Fruit fly (Drosophila melanogaster) whole organism, embryonic: ENCODE data around the gene CG45011.

Experiments
- ATbp ChIP-seq: fragments of 200-800 bp; sonication (Bioruptor generic); optimal IDR thresholded peaks from 2 replicates; lab custom pipeline; 2017; ENCODE audit warnings: missing biosample characterization, mild to moderate bottlenecking, missing genetic modification characterization, missing genetic modification reagents
- Ada2b ChIP-seq: fragments of 200-800 bp; sonication (Bioruptor generic); IDR thresholded peaks from 2 replicates; pipeline ENCODE4 v1.3.6; 2022; ENCODE audit warnings: missing biosample characterization, missing genetic modification characterization
- Bdp1 ChIP-seq: fragments of 200-800 bp; sonication (Bioruptor generic); optimal IDR thresholded peaks from 3 replicates; lab custom pipeline; 2016; ENCODE audit warnings: missing biosample characterization, missing genetic modification characterization
- CG10267 ChIP-seq: fragments of 200-800 bp; sonication (Bioruptor generic); optimal IDR thresholded peaks from 2 replicates; lab custom pipeline; 2018; ENCODE audit warnings: missing biosample characterization, mild to moderate bottlenecking, missing genetic modification characterization, moderate library complexity
- CG10274 ChIP-seq: fragments of 200-800 bp; sonication (Bioruptor generic); optimal IDR thresholded peaks from 3 replicates; lab custom pipeline; 2017; ENCODE audit warnings: missing biosample characterization, mild to moderate bottlenecking, missing genetic modification characterization
- CG11085 ChIP-seq: fragments of 200-800 bp; sonication (Bioruptor generic); IDR thresholded peaks from 2 replicates; pipeline ENCODE4 v1.3.6; 2022; ENCODE audit warnings: missing biosample characterization, missing genetic modification characterization
- CG11723 ChIP-seq: fragments of 200-800 bp; sonication (Bioruptor generic); optimal IDR thresholded peaks from 2 replicates; lab custom pipeline; 2017; ENCODE audit warnings: missing biosample characterization, mild to moderate bottlenecking, missing genetic modification characterization
- CG14860 ChIP-seq: fragments of 200-800 bp; sonication (Bioruptor generic); IDR thresholded peaks from 3 replicates; pipeline ENCODE4 v1.3.6; 2022; ENCODE audit warnings: missing biosample characterization, missing genetic modification characterization; ENCODE audit not compliant: partially characterized antibody
- CG17612 ChIP-seq: fragments of 200-800 bp; sonication (Bioruptor generic); IDR thresholded peaks from 2 replicates; pipeline ENCODE4 v1.3.6; 2022; ENCODE audit warnings: missing biosample characterization, missing genetic modification characterization
- CG1792 ChIP-seq: fragments of 200-800 bp; sonication (Bioruptor generic); optimal IDR thresholded peaks from 2 replicates; lab custom pipeline; 2016; ENCODE audit warnings: missing biosample characterization, missing genetic modification characterization
- CG2116 ChIP-seq: fragments of 200-800 bp; sonication (Bioruptor generic); optimal IDR thresholded peaks from 3 replicates; lab custom pipeline; 2018; ENCODE audit warnings: missing biosample characterization, mild to moderate bottlenecking, missing genetic modification characterization
- CG2120 ChIP-seq: fragments of 200-800 bp; sonication (Bioruptor generic); optimal IDR thresholded peaks from 3 replicates; lab custom pipeline; 2016; ENCODE audit warnings: missing biosample characterization, missing genetic modification characterization
- CG32772 ChIP-seq: fragments of 200-800 bp; sonication (Bioruptor generic); IDR thresholded peaks from 2 replicates; pipeline ENCODE4 v1.3.6; 2022; ENCODE audit warnings: missing biosample characterization, missing genetic modification characterization
- CG34422 ChIP-seq: fragments of 200-800 bp; sonication (Bioruptor generic); IDR thresholded peaks from 3 replicates; pipeline ENCODE4 v1.3.6; 2022; ENCODE audit warnings: missing biosample characterization, missing genetic modification characterization
- CG3726 ChIP-seq: fragments of 200-800 bp; sonication (Bioruptor generic); IDR thresholded peaks from 3 replicates; pipeline ENCODE4, ENCODE4 v1.3.6; 2022; ENCODE audit warnings: missing biosample characterization, missing genetic modification characterization
- CG4730 ChIP-seq: fragments of 200-800 bp; sonication (Bioruptor generic); IDR thresholded peaks from 2 replicates; pipeline ENCODE4 v1.3.6; 2022; ENCODE audit warnings: missing biosample characterization, missing genetic modification characterization
- CG6654 ChIP-seq: fragments of 200-800 bp; sonication (Bioruptor generic); optimal IDR thresholded peaks from 2 replicates; lab custom pipeline; 2017; ENCODE audit warnings: missing biosample characterization, mild to moderate bottlenecking, missing genetic modification characterization
- CG7357 ChIP-seq: fragments of 200-800 bp; sonication (Bioruptor generic); IDR thresholded peaks from 3 replicates; pipeline ENCODE4 v1.3.6; 2022; ENCODE audit warnings: missing biosample characterization, missing genetic modification characterization
- CG7556 ChIP-seq: fragments of 200-800 bp; sonication (Bioruptor generic); optimal IDR thresholded peaks from 2 replicates; lab custom pipeline; 2017; ENCODE audit warnings: missing biosample characterization, mild to moderate bottlenecking, missing genetic modification characterization
- Dbx ChIP-seq: fragments of 200-800 bp; sonication (Bioruptor generic); IDR thresholded peaks from 3 replicates; pipeline ENCODE4 v1.3.6; 2022; ENCODE audit warnings: missing biosample characterization, missing genetic modification characterization
- Ets65A ChIP-seq: fragments of 200-800 bp; sonication (Bioruptor generic); peaks from one replicate; lab custom pipeline; 2016; ENCODE audit warnings: missing biosample characterization, missing genetic modification characterization
- Fer1 ChIP-seq: fragments of 200-800 bp; sonication (Bioruptor generic); optimal IDR thresholded peaks from 2 replicates; lab custom pipeline; 2017; ENCODE audit warnings: missing biosample characterization, mild to moderate bottlenecking, missing genetic modification characterization
- Fer3 ChIP-seq: fragments of 200-800 bp; sonication (Bioruptor generic); optimal IDR thresholded peaks from 2 replicates; lab custom pipeline; 2018; ENCODE audit warnings: missing biosample characterization, mild to moderate bottlenecking, missing genetic modification characterization, moderate library complexity
- GATAe ChIP-seq: fragments of 200-800 bp; sonication (Bioruptor generic); conservative IDR thresholded peaks from 2 replicates; pipeline ENCODE4 v1.3.6; 2022; ENCODE audit warnings: missing biosample characterization, missing genetic modification characterization
- Gug ChIP-seq: fragments of 200-800 bp; sonication (Bioruptor generic); IDR thresholded peaks from 4 replicates; pipeline ENCODE4 v1.3.6; 2022; ENCODE audit warnings: missing biosample characterization, missing genetic modification characterization
- Mrtf ChIP-seq: fragments of 200-800 bp; sonication (Bioruptor generic); IDR thresholded peaks from 3 replicates; pipeline ENCODE4 v1.3.6; 2022; ENCODE audit warnings: missing biosample characterization, missing genetic modification characterization
- NC2α ChIP-seq: fragments of 200-800 bp; sonication (Bioruptor generic); optimal IDR thresholded peaks from 2 replicates; lab custom pipeline; 2016; ENCODE audit warnings: missing biosample characterization, missing genetic modification characterization
- NC2β ChIP-seq: fragments of 200-800 bp; sonication (Bioruptor generic); optimal IDR thresholded peaks from 2 replicates; lab custom pipeline; 2016; ENCODE audit warnings: missing biosample characterization, missing genetic modification characterization
- PHDP ChIP-seq: fragments of 200-800 bp; sonication (Bioruptor generic); optimal IDR thresholded peaks from 3 replicates; lab custom pipeline; 2018; ENCODE audit warnings: missing biosample characterization, mild to moderate bottlenecking, missing genetic modification characterization, moderate library complexity
- Side ChIP-seq: fragments of 200-800 bp; sonication (Bioruptor generic); optimal IDR thresholded peaks from 2 replicates; lab custom pipeline; 2016; ENCODE audit warnings: missing biosample characterization, missing genetic modification characterization
- Usf ChIP-seq: fragments of 200-800 bp; sonication (Bioruptor generic); optimal IDR thresholded peaks from 2 replicates; lab custom pipeline; 2017; ENCODE audit warnings: missing genotype, missing biosample characterization, missing genetic modification characterization
- ac ChIP-seq: fragments of 200-800 bp; sonication (Bioruptor generic); optimal IDR thresholded peaks from 3 replicates; lab custom pipeline; 2017; ENCODE audit warnings: missing biosample characterization, mild to moderate bottlenecking, missing genetic modification characterization
- ara ChIP-seq: fragments of 200-800 bp; sonication (Bioruptor generic); IDR thresholded peaks from 2 replicates; pipeline ENCODE4 v1.3.6; 2022; ENCODE audit warnings: missing biosample characterization, missing genetic modification characterization
- bowl ChIP-seq: fragments of 200-800 bp; sonication (Bioruptor generic); IDR thresholded peaks from 2 replicates; pipeline ENCODE4 v1.3.6; 2022; ENCODE audit warnings: missing biosample characterization, missing genetic modification characterization
- cato ChIP-seq: fragments of 200-800 bp; sonication (Bioruptor generic); optimal IDR thresholded peaks from 2 replicates; lab custom pipeline; 2016; ENCODE audit warnings: missing biosample characterization, missing genetic modification characterization, borderline replicate concordance
- dimm ChIP-seq: fragments of 200-800 bp; sonication (Bioruptor generic); IDR thresholded peaks from 2 replicates; pipeline ENCODE4 v1.3.6; 2022; ENCODE audit warnings: missing biosample characterization, missing genetic modification characterization
- dmrt11E ChIP-seq: fragments of 200-800 bp; sonication (Bioruptor generic); optimal IDR thresholded peaks from 3 replicates; lab custom pipeline; 2018; ENCODE audit warnings: missing biosample characterization, mild to moderate bottlenecking, missing genetic modification characterization, moderate library complexity
- dysf ChIP-seq: fragments of 200-800 bp; sonication (Bioruptor generic); IDR thresholded peaks from 3 replicates; pipeline ENCODE4 v1.3.6; 2022; ENCODE audit warnings: missing biosample characterization, missing genetic modification characterization
- fd102C ChIP-seq: fragments of 200-800 bp; sonication (Bioruptor generic); optimal IDR thresholded peaks from 2 replicates; lab custom pipeline; 2018; ENCODE audit warnings: missing biosample characterization, mild to moderate bottlenecking, missing genetic modification characterization, moderate library complexity
- fru ChIP-seq: fragments of >200 bp; optimal IDR thresholded peaks from 2 replicates; lab custom pipeline; 2017
- inv ChIP-seq: fragments of 200-800 bp; sonication (Bioruptor generic); IDR thresholded peaks from 2 replicates; pipeline ENCODE4 v1.3.6; 2022; ENCODE audit warnings: missing biosample characterization, missing genetic modification characterization; ENCODE audit not compliant: partially characterized antibody
- luna ChIP-seq: fragments of 200-800 bp; sonication (Bioruptor generic); optimal IDR thresholded peaks from 2 replicates; lab custom pipeline; 2016; ENCODE audit warnings: missing biosample characterization, missing genetic modification characterization
- nerfin-2 ChIP-seq: fragments of 200-800 bp; sonication (Bioruptor generic); IDR thresholded peaks from 2 replicates; pipeline ENCODE4 v1.3.6; 2022; ENCODE audit warnings: missing biosample characterization, missing genetic modification characterization; ENCODE audit not compliant: partially characterized antibody
- phol ChIP-seq: fragments of 200-800 bp; sonication (Bioruptor generic); optimal IDR thresholded peaks from 3 replicates; lab custom pipeline; 2018; ENCODE audit warnings: missing biosample characterization, mild to moderate bottlenecking, missing genetic modification characterization, moderate library complexity
- psq ChIP-seq: fragments of 200-800 bp; sonication (Bioruptor generic); optimal IDR thresholded peaks from 2 replicates; lab custom pipeline; 2017; ENCODE audit warnings: missing biosample characterization, missing genetic modification characterization
- rib ChIP-seq: fragments of 200-800 bp; sonication (Bioruptor generic); IDR thresholded peaks from 2 replicates; pipeline ENCODE4 v1.3.6; 2022; ENCODE audit warnings: missing biosample characterization, missing genetic modification characterization
- scrt ChIP-seq: fragments of 200-800 bp; sonication (Bioruptor generic); optimal IDR thresholded peaks from 2 replicates; lab custom pipeline; 2018; ENCODE audit warnings: missing biosample characterization, mild to moderate bottlenecking, missing genetic modification characterization, moderate library complexity
- shn ChIP-seq: fragments of 200-800 bp; sonication (Bioruptor generic); optimal IDR thresholded peaks from 3 replicates; lab custom pipeline; 2016; ENCODE audit warnings: missing biosample characterization, missing genetic modification characterization
- stc ChIP-seq: fragments of 200-800 bp; sonication (Bioruptor generic); IDR thresholded peaks from 2 replicates; pipeline ENCODE4 v1.3.6; 2022; ENCODE audit warnings: missing biosample characterization, missing genetic modification characterization
- sug ChIP-seq: fragments of 200-800 bp; optimal IDR thresholded peaks from 2 replicates; lab custom pipeline; 2019; ENCODE audit warnings: missing biosample characterization, mild to moderate bottlenecking, missing genetic modification characterization, moderate library complexity
- trem ChIP-seq: fragments of 200-800 bp; optimal IDR thresholded peaks from 3 replicates; lab custom pipeline; 2019; ENCODE audit warnings: missing biosample characterization, mild to moderate bottlenecking, missing genetic modification characterization, moderate library complexity
- vnd ChIP-seq: fragments of 200-800 bp; sonication (Bioruptor generic); IDR thresholded peaks from 3 replicates; pipeline ENCODE4 v1.3.6; 2022; ENCODE audit warnings: missing biosample characterization, missing genetic modification characterization; ENCODE audit not compliant: partially characterized antibody
- zfh2 ChIP-seq: fragments of 200-800 bp; sonication (Bioruptor generic); optimal IDR thresholded peaks from 2 replicates; lab custom pipeline; 2016; ENCODE audit warnings: missing biosample characterization, missing genetic modification characterization

Gene CG45011

dm6 chr2L:11813665-11814087, 20.2 kb upstream of the CG45011 start, which contains the start of gene CycY (continued):
- peak; percentile 31 for TF ChIP-seq dmrt11E (tag; lab: Kevin White, UChicago)
- no peak for TF ChIP-seq shn (GFP tag; lab: Kevin White, UChicago)
- TF ChIP-seq ara (GFP tag; lab: Robert Waterston, UW) = no peak
- no peak for TF ChIP-seq CG6654 (GFP tag; lab: Kevin White, UChicago)
- peak; percentile 50 for TF ChIP-seq phol (tag; lab: Kevin White, UChicago)
- no peak for TF ChIP-seq fd102C (GFP tag; lab: Kevin White, UChicago)
- TF ChIP-seq zfh2 (GFP tag; lab: Kevin White, UChicago) = no peak
- no peak for TF ChIP-seq ATbp (GFP tag; lab: Kevin White, UChicago)
- peak; percentile 69 for TF ChIP-seq trem (tag; lab: Kevin White, UChicago)
- TF ChIP-seq bowl (GFP tag; lab: Robert Waterston, UW) = no peak
- no peak for TF ChIP-seq NC2α (GFP tag; lab: Kevin White, UChicago)
- no peak for TF ChIP-seq Fer1
- no peak for TF ChIP-seq CG17612
- no peak for TF ChIP-seq PHDP
- TF ChIP-seq cato (GFP tag; lab: Kevin White, UChicago) = no peak
- TF ChIP-seq CG34422 (GFP tag; lab: Robert Waterston, UW) = no peak
- no peak for TF ChIP-seq CG32772
- TF ChIP-seq Ada2b = no peak
- no peak for TF ChIP-seq CG10274 (GFP tag; lab: Kevin White, UChicago)
- 0 out of 2 replicates have a peak, but pooled peaks have one; percentile 46 for TF ChIP-seq nerfin-2
- no peak for TF ChIP-seq rib (GFP tag; lab: Robert Waterston, UW)
- TF ChIP-seq psq (GFP tag; lab: Kevin White, UChicago) = no peak
- TF ChIP-seq Mrtf (GFP tag; lab: Robert Waterston, UW) = no peak
- TF ChIP-seq fru (lab: Kevin White, UChicago) = no peak
- TF ChIP-seq CG3726 = no peak
- TF ChIP-seq CG14860 = peak; percentile 20; the same call in 1 of the 3 replicates
- TF ChIP-seq CG2116 (GFP tag; lab: Kevin White, UChicago) = peak; percentile 83
- no peak for TF ChIP-seq dimm (GFP tag; lab: Robert Waterston, UW)
- no peak for TF ChIP-seq luna (GFP tag; lab: Kevin White, UChicago)
- no peak for TF ChIP-seq stc (GFP tag; lab: Robert Waterston, UW)
- TF ChIP-seq CG7556 (GFP tag; lab: Kevin White, UChicago) = no peak
- no peak for TF ChIP-seq CG7357 (GFP tag; lab: Robert Waterston, UW)
- peak; percentile 56; the same call in 1 of the 2 replicates for TF ChIP-seq inv (GFP tag; lab: Robert Waterston, UW)
- no peak for TF ChIP-seq CG1792
- no peak for TF ChIP-seq Side (GFP tag; lab: Kevin White, UChicago)
- TF ChIP-seq Dbx = no peak
- no peak for TF ChIP-seq scrt
- TF ChIP-seq vnd (GFP tag; lab: Robert Waterston, UW) = peak; percentile 41; the same call in 1 of the 3 replicates
- no peak for TF ChIP-seq Bdp1 (GFP tag; lab: Kevin White, UChicago)
- TF ChIP-seq ac (GFP tag; lab: Kevin White, UChicago) = no peak
- no peak for TF ChIP-seq CG11723
- no peak for TF ChIP-seq Fer3 (tag; lab: Kevin White, UChicago)
- peak; percentile 17 for TF ChIP-seq CG2120
- TF ChIP-seq Usf (GFP tag; lab: Kevin White, UChicago) = no peak
- peak; percentile 73 for TF ChIP-seq CG10267 (tag; lab: Kevin White, UChicago)
- no peak for TF ChIP-seq sug
- TF ChIP-seq GATAe (GFP tag; lab: Robert Waterston, UW) = no peak
- no peak for TF ChIP-seq Gug
- TF ChIP-seq CG4730 (GFP tag; lab: Robert Waterston, UW) = no peak
- TF ChIP-seq CG11085 (GFP tag; lab: Robert Waterston, UW) = no peak
- no peak for TF ChIP-seq Ets65A (GFP tag; lab: Kevin White, UChicago)
- TF ChIP-seq NC2β (GFP tag; lab: Kevin White, UChicago) = no peak
- TF ChIP-seq dysf (GFP tag; lab: Robert Waterston, UW) = no peak
